Worm (Caenorhabditis elegans) whole organism, midembryonic: ENCODE results near the gene T14B4.8.

ENCODE experiments used
- T22C8.4 ChIP-seq: fragments of 200-800 bp; sonication (Bioruptor generic); IDR thresholded peaks from 2 replicates; pipeline ENCODE4 v1.3.6; 2022; ENCODE audit warnings: missing genetic modification characterization, missing compliant biosample characterization
- cog-1 ChIP-seq: sonication (generic microtip); optimal IDR thresholded peaks from 2 replicates; lab custom pipeline; 2016; ENCODE audit warnings: missing genetic modification characterization, missing compliant biosample characterization
- flt-1 ChIP-seq: fragments of 200-800 bp; sonication (Bioruptor generic); IDR thresholded peaks from 2 replicates; pipeline ENCODE4 v1.3.6; 2022; ENCODE audit warnings: missing genetic modification characterization, missing compliant biosample characterization
- klf-2 ChIP-seq: fragments of 200-800 bp; sonication (Bioruptor generic); conservative IDR thresholded peaks from 2 replicates; pipeline ENCODE4 v1.3.6; 2022; ENCODE audit warnings: missing genetic modification reagents, missing genetic modification characterization, missing compliant biosample characterization
- med-1 ChIP-seq: sonication (generic microtip); optimal IDR thresholded peaks from 2 replicates; lab custom pipeline; 2017; ENCODE audit warnings: missing genetic modification characterization, mild to moderate bottlenecking, missing compliant biosample characterization, antibody characterized with exemption, missing genetic modification reagents; ENCODE audit not compliant: insufficient read depth
- ref-1 ChIP-seq: fragments of 200-800 bp; sonication (Bioruptor generic); conservative IDR thresholded peaks from 2 replicates; pipeline ENCODE4 v1.3.6; 2022; ENCODE audit warnings: missing genetic modification reagents, missing genetic modification characterization, missing compliant biosample characterization
- tab-1 ChIP-seq: fragments of 200-800 bp; sonication (Bioruptor generic); IDR thresholded peaks from 2 replicates; pipeline ENCODE4 v1.3.6; 2022; ENCODE audit warnings: missing genetic modification characterization, missing compliant biosample characterization
- ztf-23 ChIP-seq: fragments of 200-800 bp; sonication (Bioruptor generic); IDR thresholded peaks from 2 replicates; pipeline ENCODE4 v1.3.6; 2022; ENCODE audit warnings: missing genetic modification reagents, missing genetic modification characterization, missing compliant biosample characterization
- ztf-29 ChIP-seq: fragments of 200-800 bp; sonication (Bioruptor generic); IDR thresholded peaks from 2 replicates; pipeline ENCODE4 v1.3.6; 2022; ENCODE audit warnings: missing genetic modification reagents, missing genetic modification characterization, missing compliant biosample characterization

T14B4.8 gene

DNA sequence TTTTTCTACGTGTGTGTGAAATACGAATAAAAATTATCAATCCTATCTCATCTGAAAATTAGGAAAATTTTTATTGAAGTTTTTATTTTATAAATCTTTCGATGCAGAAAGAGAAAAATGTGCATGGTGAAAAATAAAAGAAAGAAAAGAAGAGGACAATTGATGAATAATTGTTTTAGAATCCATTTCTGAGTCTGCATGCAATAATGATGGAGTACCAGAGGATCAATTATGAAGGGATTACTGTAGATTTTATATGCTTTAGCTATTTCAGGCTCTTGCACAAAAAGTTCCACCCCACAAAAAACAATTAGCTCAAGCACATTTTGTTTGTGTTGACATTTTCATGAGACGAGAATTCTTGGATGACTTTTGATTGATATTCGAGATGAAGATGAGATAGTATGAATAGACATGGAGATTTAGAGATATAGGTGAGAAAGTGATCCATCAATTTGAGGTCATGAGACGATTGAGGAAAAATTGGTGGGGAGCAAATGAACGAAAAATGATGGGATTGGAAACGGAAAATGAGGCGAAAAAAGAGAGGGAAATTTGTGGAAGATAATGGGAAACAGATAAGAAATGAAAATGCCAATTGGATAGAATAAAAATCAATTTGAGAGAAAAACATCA, 23.5 kb downstream of the T14B4.8 start, which contains the start of gene rpy-1:
Gene rpy-1 (minus strand): TSS at position 51 of the 636 bp plus-strand sequence.
- TF ChIP-seq T22C8.4 (GFP tag; lab: Robert Waterston, UW) = no peak
- no peak for TF ChIP-seq tab-1 (GFP tag; lab: Robert Waterston, UW)
- TF ChIP-seq ztf-23 (GFP tag; lab: Robert Waterston, UW) = no peak
- TF ChIP-seq cog-1 (tag; lab: Kevin White, UChicago) = no peak
- no peak for TF ChIP-seq ztf-29 (GFP tag; lab: Robert Waterston, UW)
- TF ChIP-seq flt-1 (GFP tag; lab: Robert Waterston, UW) = no peak
- TF ChIP-seq ref-1 (GFP tag; lab: Robert Waterston, UW) = no peak

ce11 chrII:6701497-6701896, 27.7 kb downstream of the T14B4.8 start, which contains the start of gene C18H9.6:
C18H9.6 (minus strand) TSS chrII:6701625.
- no peak for TF ChIP-seq flt-1 (GFP tag; lab: Robert Waterston, UW)
- TF ChIP-seq cog-1 (tag; lab: Kevin White, UChicago) = no peak
- no peak for TF ChIP-seq tab-1 (GFP tag; lab: Robert Waterston, UW)
- TF ChIP-seq klf-2 (GFP tag; lab: Robert Waterston, UW) = no peak

ce11 chrII:6698784-6699183, 30.4 kb downstream of the T14B4.8 start, which contains the start of gene C18H9.1:
C18H9.1 (plus strand) TSS chrII:6699084.
- no peak for TF ChIP-seq ztf-29 (GFP tag; lab: Robert Waterston, UW)
- no peak for TF ChIP-seq tab-1 (GFP tag; lab: Robert Waterston, UW)

- TF ChIP-seq klf-2 (GFP tag; lab: Robert Waterston, UW) (no peak), flt-1 (GFP tag; lab: Robert Waterston, UW) (no peak)
Measured at ce11 chrII:6695388-6695787, 33.8 kb downstream of the T14B4.8 start, which contains the start of gene C18H9.5. C18H9.5 (minus strand) TSS chrII:6695566.

ce11 chrII:6689088-6689487, 40.1 kb downstream of the T14B4.8 start:
- TF ChIP-seq ref-1 (GFP tag; lab: Robert Waterston, UW) (no peak), ztf-23 (GFP tag; lab: Robert Waterston, UW) (no peak), tab-1 (GFP tag; lab: Robert Waterston, UW) (no peak), ztf-29 (GFP tag; lab: Robert Waterston, UW) (no peak), cog-1 (tag; lab: Kevin White, UChicago) (no peak), klf-2 (GFP tag; lab: Robert Waterston, UW) (no peak), flt-1 (GFP tag; lab: Robert Waterston, UW) (no peak)

DNA sequence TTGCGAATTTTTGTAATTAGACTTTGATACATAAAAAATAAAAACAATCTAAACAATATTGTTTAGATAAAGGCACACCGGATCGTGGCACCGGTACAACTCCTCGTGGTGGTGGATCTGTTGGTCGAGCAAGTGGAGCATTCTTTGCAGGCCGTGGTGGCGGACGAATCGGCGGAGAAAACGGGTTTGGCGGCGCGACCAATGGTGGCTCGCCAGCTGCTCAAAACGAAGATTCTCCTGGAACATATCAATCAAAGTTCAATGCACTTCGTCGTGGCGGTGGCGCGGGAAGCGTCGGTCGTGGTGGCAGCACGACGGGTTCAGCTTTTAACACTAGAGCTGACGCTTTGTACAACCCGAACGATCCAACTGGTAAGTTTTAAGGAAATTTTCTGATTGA, 43.2 kb downstream of the T14B4.8 start:
- TF ChIP-seq cog-1 (tag; lab: Kevin White, UChicago) = no peak
- no peak for TF ChIP-seq ztf-23 (GFP tag; lab: Robert Waterston, UW)
- TF ChIP-seq flt-1 (GFP tag; lab: Robert Waterston, UW) = no peak
- TF ChIP-seq klf-2 (GFP tag; lab: Robert Waterston, UW) = no peak
- TF ChIP-seq T22C8.4 (GFP tag; lab: Robert Waterston, UW) = no peak
- TF ChIP-seq ref-1 (GFP tag; lab: Robert Waterston, UW) = no peak
- no peak for TF ChIP-seq tab-1 (GFP tag; lab: Robert Waterston, UW)
- TF ChIP-seq ztf-29 (GFP tag; lab: Robert Waterston, UW) = no peak
- TF ChIP-seq med-1 = no peak

DNA sequence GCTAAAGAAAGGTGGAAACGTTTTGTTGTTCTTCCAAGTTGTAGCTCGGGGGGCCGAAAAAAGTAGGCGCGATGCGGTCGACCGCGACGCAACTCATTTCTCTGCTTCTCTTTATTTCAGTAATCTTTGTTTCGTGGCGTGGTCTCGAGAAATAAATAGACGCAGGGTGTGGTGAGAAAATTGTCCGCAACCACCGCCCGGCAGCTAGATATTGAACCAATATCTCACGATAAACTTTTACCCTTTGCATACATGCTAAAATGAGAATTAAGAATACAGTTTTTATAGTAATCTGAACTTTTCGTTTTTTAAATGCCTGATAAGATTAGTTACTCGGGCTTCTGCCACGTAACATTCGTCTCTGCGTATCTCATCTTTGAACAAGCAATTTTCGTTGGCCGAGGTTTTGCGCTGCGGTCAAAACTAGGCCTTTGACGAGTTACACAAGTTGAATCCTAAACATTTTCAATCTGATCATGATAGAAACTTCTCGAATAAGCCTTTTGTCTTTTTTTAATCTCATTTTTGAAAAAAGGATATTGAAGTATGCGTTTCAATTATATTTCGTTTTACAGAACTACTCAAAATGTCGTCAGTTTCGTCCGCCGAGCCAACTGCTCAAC, 45.4 kb downstream of the T14B4.8 start, which contains the start of gene gyf-1:
Gene gyf-1 (plus strand): TSS at position 573 of the 623 bp plus-strand sequence.
- TF ChIP-seq klf-2 (GFP tag; lab: Robert Waterston, UW) = no peak
- TF ChIP-seq med-1 = no peak
- TF ChIP-seq ref-1 (GFP tag; lab: Robert Waterston, UW) = no peak
- TF ChIP-seq T22C8.4 (GFP tag; lab: Robert Waterston, UW) = no peak
- TF ChIP-seq tab-1 (GFP tag; lab: Robert Waterston, UW) = no peak
- TF ChIP-seq ztf-23 (GFP tag; lab: Robert Waterston, UW) = no peak
- no peak for TF ChIP-seq ztf-29 (GFP tag; lab: Robert Waterston, UW)
- TF ChIP-seq cog-1 (tag; lab: Kevin White, UChicago) = no peak
- no peak for TF ChIP-seq flt-1 (GFP tag; lab: Robert Waterston, UW)

ce11 chrII:6682918-6683317, 46.3 kb downstream of the T14B4.8 start:
- TF ChIP-seq T22C8.4 (GFP tag; lab: Robert Waterston, UW) (no peak), ref-1 (GFP tag; lab: Robert Waterston, UW) (no peak), flt-1 (GFP tag; lab: Robert Waterston, UW) (no peak), med-1 (no peak), ztf-23 (GFP tag; lab: Robert Waterston, UW) (no peak), cog-1 (tag; lab: Kevin White, UChicago) (no peak), klf-2 (GFP tag; lab: Robert Waterston, UW) (no peak), ztf-29 (GFP tag; lab: Robert Waterston, UW) (no peak), tab-1 (GFP tag; lab: Robert Waterston, UW) (no peak)

ce11 chrII:6681478-6681877, 47.7 kb downstream of the T14B4.8 start:
- no peak for TF ChIP-seq ztf-29 (GFP tag; lab: Robert Waterston, UW)
- TF ChIP-seq klf-2 (GFP tag; lab: Robert Waterston, UW) = no peak
- no peak for TF ChIP-seq ref-1 (GFP tag; lab: Robert Waterston, UW)
- no peak for TF ChIP-seq tab-1 (GFP tag; lab: Robert Waterston, UW)
- TF ChIP-seq cog-1 (tag; lab: Kevin White, UChicago) = no peak
- no peak for TF ChIP-seq flt-1 (GFP tag; lab: Robert Waterston, UW)
- TF ChIP-seq T22C8.4 (GFP tag; lab: Robert Waterston, UW) = no peak
- no peak for TF ChIP-seq ztf-23 (GFP tag; lab: Robert Waterston, UW)
- no peak for TF ChIP-seq med-1
